Worm (Caenorhabditis elegans) whole organism, late embryonic: ENCODE results near the gene gei-6.

Experiments
- C38D4.7 ChIP-seq: fragments of 200-800 bp; sonication (Bioruptor generic); optimal IDR thresholded peaks from 2 replicates; lab custom pipeline; 2018; ENCODE audit warnings: mild to moderate bottlenecking, missing genetic modification characterization, moderate library complexity, missing compliant biosample characterization
- F13H6.1 ChIP-seq: sonication (generic microtip); optimal IDR thresholded peaks from 2 replicates; lab custom pipeline; 2016; ENCODE audit warnings: missing genetic modification characterization, missing compliant biosample characterization
- K02D7.2 ChIP-seq: sonication (generic microtip); optimal IDR thresholded peaks from 2 replicates; lab custom pipeline; 2017; ENCODE audit warnings: mild to moderate bottlenecking, missing genetic modification characterization, missing compliant biosample characterization
- K09A11.1 ChIP-seq: sonication (generic microtip); optimal IDR thresholded peaks from 2 replicates; lab custom pipeline; 2017; ENCODE audit warnings: antibody characterized with exemption, mild to moderate bottlenecking, missing genetic modification characterization, missing compliant biosample characterization; ENCODE audit not compliant: insufficient read depth
- ahr-1 ChIP-seq: sonication (generic microtip); optimal IDR thresholded peaks from 2 replicates; lab custom pipeline; 2016; ENCODE audit warnings: missing genetic modification characterization, missing compliant biosample characterization
- ceh-14 ChIP-seq: sonication (generic microtip); optimal IDR thresholded peaks from 2 replicates; lab custom pipeline; 2016; ENCODE audit warnings: missing genotype, missing genetic modification characterization, missing compliant biosample characterization
- ceh-18 ChIP-seq: sonication (generic microtip); optimal IDR thresholded peaks from 2 replicates; lab custom pipeline; 2016; ENCODE audit warnings: missing genetic modification characterization, missing compliant biosample characterization
- ceh-2 ChIP-seq: sonication (generic microtip); optimal IDR thresholded peaks from 2 replicates; lab custom pipeline; 2016; ENCODE audit warnings: missing genotype, missing genetic modification characterization, missing compliant biosample characterization
- ceh-22 ChIP-seq: sonication (generic microtip); optimal IDR thresholded peaks from 2 replicates; lab custom pipeline; 2017; ENCODE audit warnings: missing biosample characterization, missing genetic modification characterization
- ceh-30 ChIP-seq: fragments of 150-350 bp; optimal IDR thresholded peaks from 2 replicates; lab custom pipeline; 2014; ENCODE audit warnings: missing biosample characterization, missing genetic modification characterization
- ceh-31 ChIP-seq: sonication (generic microtip); optimal IDR thresholded peaks from 2 replicates; lab custom pipeline; 2016; ENCODE audit warnings: missing genetic modification characterization, missing compliant biosample characterization
- ceh-45 ChIP-seq: fragments of 200-800 bp; sonication (Bioruptor generic); IDR thresholded peaks from 2 replicates; pipeline ENCODE4 v1.3.6; 2022; ENCODE audit warnings: missing genetic modification reagents, missing genetic modification characterization, missing compliant biosample characterization
- ceh-6 ChIP-seq: fragments of 200-800 bp; sonication (Bioruptor generic); optimal IDR thresholded peaks from 2 replicates; lab custom pipeline; 2018; ENCODE audit warnings: mild to moderate bottlenecking, missing genetic modification characterization, missing compliant biosample characterization
- ceh-9 ChIP-seq: sonication (generic microtip); optimal IDR thresholded peaks from 2 replicates; lab custom pipeline; 2016; ENCODE audit warnings: mild to moderate bottlenecking, missing genetic modification characterization, inconsistent platforms, missing compliant biosample characterization
- che-1 ChIP-seq: sonication (generic microtip); optimal IDR thresholded peaks from 2 replicates; lab custom pipeline; 2016; ENCODE audit warnings: mild to moderate bottlenecking, missing genetic modification characterization, missing compliant biosample characterization
- dmd-4 ChIP-seq: sonication (generic microtip); optimal IDR thresholded peaks from 2 replicates; lab custom pipeline; 2016; ENCODE audit warnings: borderline replicate concordance, missing genetic modification characterization, missing compliant biosample characterization
- dve-1 ChIP-seq: sonication (generic microtip); optimal IDR thresholded peaks from 2 replicates; lab custom pipeline; 2017; ENCODE audit warnings: antibody characterized with exemption, mild to moderate bottlenecking, missing genetic modification characterization, missing compliant biosample characterization
- ets-4 ChIP-seq: sonication (generic microtip); optimal IDR thresholded peaks from 2 replicates; lab custom pipeline; 2016; ENCODE audit warnings: missing genetic modification characterization, missing compliant biosample characterization
- fax-1 ChIP-seq: sonication (generic microtip); optimal IDR thresholded peaks from 2 replicates; lab custom pipeline; 2016; ENCODE audit warnings: missing genotype, missing genetic modification characterization, missing compliant biosample characterization
- fkh-10 ChIP-seq: fragments of 150-350 bp; optimal IDR thresholded peaks from 2 replicates; lab custom pipeline; 2014; ENCODE audit warnings: missing biosample characterization, missing genetic modification reagents, missing genetic modification characterization
- hlh-15 ChIP-seq: sonication (generic microtip); optimal IDR thresholded peaks from 2 replicates; lab custom pipeline; 2016; ENCODE audit warnings: missing genetic modification characterization, missing compliant biosample characterization
- hlh-30 ChIP-seq: sonication (generic microtip); optimal IDR thresholded peaks from 2 replicates; lab custom pipeline; 2017; ENCODE audit warnings: antibody characterized with exemption, missing genetic modification characterization, missing compliant biosample characterization; ENCODE audit not compliant: insufficient read depth
- hlh-6 ChIP-seq: sonication (generic microtip); optimal IDR thresholded peaks from 2 replicates; lab custom pipeline; 2016; ENCODE audit warnings: missing genotype, missing genetic modification characterization, missing compliant biosample characterization
- lim-6 ChIP-seq: sonication (generic microtip); optimal IDR thresholded peaks from 2 replicates; lab custom pipeline; 2016; ENCODE audit warnings: missing genetic modification characterization, missing compliant biosample characterization
- lin-11 ChIP-seq: fragments of 200-800 bp; sonication (Bioruptor generic); optimal IDR thresholded peaks from 2 replicates; lab custom pipeline; 2018; ENCODE audit warnings: mild to moderate bottlenecking, missing genetic modification characterization, missing compliant biosample characterization
- madf-2 ChIP-seq: sonication (generic microtip); optimal IDR thresholded peaks from 2 replicates; lab custom pipeline; 2017; ENCODE audit warnings: missing genetic modification characterization, missing compliant biosample characterization
- pag-3 ChIP-seq: sonication (generic microtip); optimal IDR thresholded peaks from 2 replicates; lab custom pipeline; 2016; ENCODE audit warnings: missing compliant biosample characterization, missing genetic modification characterization, borderline replicate concordance
- pat-9 ChIP-seq: fragments of 200-800 bp; sonication (Bioruptor generic); optimal IDR thresholded peaks from 2 replicates; lab custom pipeline; 2018; ENCODE audit warnings: mild to moderate bottlenecking, missing genetic modification characterization, moderate library complexity, missing compliant biosample characterization
- pax-1 ChIP-seq: fragments of 150-350 bp; optimal IDR thresholded peaks from 2 replicates; lab custom pipeline; 2014; ENCODE audit warnings: missing biosample characterization, missing genetic modification characterization
- pha-2 ChIP-seq: sonication (generic microtip); optimal IDR thresholded peaks from 2 replicates; lab custom pipeline; 2017; ENCODE audit warnings: mild to moderate bottlenecking, missing genetic modification characterization, missing compliant biosample characterization
- pqm-1 ChIP-seq: sonication (generic microtip); optimal IDR thresholded peaks from 2 replicates; lab custom pipeline; 2016; ENCODE audit warnings: missing genetic modification characterization, missing compliant biosample characterization
- pros-1 ChIP-seq: fragments of 150-350 bp; optimal IDR thresholded peaks from 2 replicates; lab custom pipeline; 2014; ENCODE audit warnings: missing biosample characterization, missing genetic modification reagents, missing genetic modification characterization
- ref-2 ChIP-seq: sonication (generic microtip); optimal IDR thresholded peaks from 2 replicates; lab custom pipeline; 2016; ENCODE audit warnings: missing genetic modification characterization, missing compliant biosample characterization
- sox-2 ChIP-seq: fragments of 200-800 bp; sonication (Bioruptor generic); IDR thresholded peaks from 2 replicates; pipeline ENCODE4 v1.3.6; 2022; ENCODE audit warnings: missing genetic modification reagents, missing genetic modification characterization, missing compliant biosample characterization
- sox-4 ChIP-seq: sonication (generic microtip); optimal IDR thresholded peaks from 2 replicates; lab custom pipeline; 2017; ENCODE audit warnings: mild to moderate bottlenecking, missing genetic modification characterization, inconsistent platforms, missing compliant biosample characterization
- tbx-2 ChIP-seq: sonication (generic microtip); optimal IDR thresholded peaks from 2 replicates; lab custom pipeline; 2016; ENCODE audit warnings: missing genetic modification characterization, missing compliant biosample characterization
- unc-42 ChIP-seq: sonication (generic microtip); optimal IDR thresholded peaks from 2 replicates; lab custom pipeline; 2016; ENCODE audit warnings: missing genotype, missing genetic modification characterization, missing compliant biosample characterization
- unc-55 ChIP-seq: sonication (generic microtip); optimal IDR thresholded peaks from 2 replicates; lab custom pipeline; 2017; ENCODE audit warnings: missing biosample characterization, missing genetic modification reagents, missing genetic modification characterization
- unc-86 ChIP-seq: sonication (generic microtip); optimal IDR thresholded peaks from 2 replicates; lab custom pipeline; 2016; ENCODE audit warnings: missing genetic modification characterization, missing compliant biosample characterization
- zip-5 ChIP-seq: sonication (generic microtip); optimal IDR thresholded peaks from 2 replicates; lab custom pipeline; 2016; ENCODE audit warnings: missing genetic modification characterization, missing compliant biosample characterization

Gene gei-6

ce11 chrV:7194818-7195217 lies 35.8 kb downstream of the gei-6 start:
- TF ChIP-seq che-1 (no peak), ceh-9 (tag; lab: Kevin White, UChicago) (no peak), hlh-15 (tag; lab: Kevin White, UChicago) (no peak), ceh-18 (tag; lab: Kevin White, UChicago) (no peak), pqm-1 (tag; lab: Kevin White, UChicago) (no peak), C38D4.7 (GFP tag; lab: Kevin White, UChicago) (no peak), dmd-4 (tag; lab: Kevin White, UChicago) (no peak), fax-1 (no peak), pros-1 (tag; lab: Kevin White, UChicago) (no peak), ets-4 (no peak), hlh-6 (tag; lab: Kevin White, UChicago) (no peak), lim-6 (no peak), ahr-1 (no peak), fkh-10 (GFP tag; lab: Kevin White, UChicago) (no peak), zip-5 (no peak), ceh-6 (GFP tag; lab: Kevin White, UChicago) (no peak)

DNA sequence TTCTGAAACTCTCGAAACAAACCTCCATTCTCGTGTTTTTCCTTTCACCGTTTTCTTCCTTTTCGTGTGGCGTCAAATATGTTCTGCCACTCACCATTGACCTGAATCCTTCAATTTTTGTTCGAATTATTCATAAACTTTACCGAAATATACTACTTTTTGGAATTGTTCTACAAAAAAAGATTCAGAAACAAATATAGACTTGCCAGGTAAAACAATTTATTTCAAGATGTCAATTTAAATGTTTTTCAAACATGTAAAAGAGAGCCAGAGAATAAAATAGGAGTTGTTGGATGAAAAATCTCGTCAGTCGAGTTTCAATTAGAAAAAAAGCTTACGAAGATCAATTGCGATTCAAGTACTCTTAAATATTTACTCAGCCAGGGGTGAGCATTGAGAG lies 37.1 kb downstream of the gei-6 start, which contains the start of gene F09G2.8:
TSS of gene F09G2.8 (minus strand) at position 101 of the 400 bp plus-strand sequence.
- TF ChIP-seq zip-5 (no peak), hlh-6 (tag; lab: Kevin White, UChicago) (no peak), pha-2 (tag; lab: Kevin White, UChicago) (no peak), ceh-31 (tag; lab: Kevin White, UChicago) (no peak), ceh-22 (tag; lab: Kevin White, UChicago) (no peak), madf-2 (tag; lab: Kevin White, UChicago) (no peak), F13H6.1 (tag; lab: Kevin White, UChicago) (no peak), ceh-6 (GFP tag; lab: Kevin White, UChicago) (no peak), ceh-30 (no peak), che-1 (no peak)

- TF ChIP-seq hlh-30 (no peak), ref-2 (tag; lab: Kevin White, UChicago) (no peak), tbx-2 (tag; lab: Kevin White, UChicago) (no peak), lin-11 (no peak), pat-9 (tag; lab: Kevin White, UChicago) (no peak), sox-4 (tag; lab: Kevin White, UChicago) (no peak), dve-1 (tag; lab: Kevin White, UChicago) (no peak), unc-86 (tag; lab: Kevin White, UChicago) (no peak), C38D4.7 (GFP tag; lab: Kevin White, UChicago) (no peak), K02D7.2 (no peak), ceh-14 (no peak), ceh-31 (tag; lab: Kevin White, UChicago) (no peak), sox-2 (GFP tag; lab: Robert Waterston, UW) (no peak), dmd-4 (tag; lab: Kevin White, UChicago) (no peak), unc-42 (no peak), K09A11.1 (tag; lab: Kevin White, UChicago) (no peak), ceh-2 (tag; lab: Kevin White, UChicago) (no peak)
Measured at ce11 chrV:7187295-7187694, 43.4 kb downstream of the gei-6 start.

- TF ChIP-seq pag-3 (tag; lab: Kevin White, UChicago) (no peak), zip-5 (no peak), pat-9 (tag; lab: Kevin White, UChicago) (no peak), pax-1 (tag; lab: Kevin White, UChicago) (no peak), lin-11 (no peak), sox-4 (tag; lab: Kevin White, UChicago) (no peak), unc-55 (GFP tag; lab: Kevin White, UChicago) (no peak), unc-42 (no peak), dmd-4 (tag; lab: Kevin White, UChicago) (no peak), hlh-30 (no peak), ceh-18 (tag; lab: Kevin White, UChicago) (no peak), ceh-14 (no peak), ceh-45 (GFP tag; lab: Robert Waterston, UW) (no peak), ceh-6 (GFP tag; lab: Kevin White, UChicago) (no peak), che-1 (no peak), C38D4.7 (GFP tag; lab: Kevin White, UChicago) (no peak)
- TF ChIP-seq, all 69 proteins: peak for 0
Measured at ce11 chrV:7186599-7186998, 44.0 kb downstream of the gei-6 start.
